Fruit fly (Drosophila melanogaster): ENCODE results near the gene hdly.

DNA sequence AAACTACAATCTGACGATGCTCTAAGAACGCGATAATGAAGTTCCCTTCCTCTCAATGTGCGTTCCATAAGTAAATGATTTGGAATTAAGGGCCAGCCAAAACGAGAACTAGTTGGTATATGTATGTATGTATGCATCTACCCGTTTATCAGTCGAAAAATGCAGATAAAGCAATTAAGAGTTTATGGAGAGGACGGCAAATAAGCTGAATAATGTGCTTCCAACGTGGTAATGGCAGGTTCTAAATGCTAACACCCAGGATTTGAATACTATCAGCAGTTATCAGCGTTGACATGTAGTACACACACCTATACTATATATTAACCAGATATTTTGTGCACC, 36.6 kb downstream of the hdly start:
- TF ChIP-seq Dll (optimal IDR thresholded peaks at IDR 0.05) (no peak), usp (GFP tag; optimal IDR thresholded peaks at IDR 0.05) (no peak), CG8478 (optimal IDR thresholded peaks at IDR 0.05) (no peak), pan (optimal IDR thresholded peaks at IDR 0.05) (no peak), psq (optimal IDR thresholded peaks at IDR 0.05) (no peak)
